Worm (Caenorhabditis elegans) whole organism, young adult: ENCODE data around the gene ZC239.17.

Experiments used
- B0035.1 ChIP-seq: sonication (generic microtip); optimal IDR thresholded peaks from 2 replicates; lab custom pipeline; 2016; ENCODE audit warnings: missing genetic modification characterization, mild to moderate bottlenecking, missing compliant biosample characterization, missing genotype, missing genetic modification reagents
- F23B12.7 ChIP-seq: sonication (generic microtip); optimal IDR thresholded peaks from 2 replicates; lab custom pipeline; 2017; ENCODE audit warnings: missing genetic modification characterization, mild to moderate bottlenecking, missing compliant biosample characterization, antibody characterized with exemption, moderate library complexity; ENCODE audit not compliant: insufficient read depth
- F33H1.4 ChIP-seq: fragments of 200-800 bp; sonication (Bioruptor generic); IDR thresholded peaks from 2 replicates; pipeline ENCODE4 v1.3.6; 2022; ENCODE audit warnings: missing genetic modification reagents, missing genetic modification characterization, missing compliant biosample characterization
- F37B4.10 ChIP-seq: fragments of 200-800 bp; sonication (Bioruptor generic); IDR thresholded peaks from 2 replicates; pipeline ENCODE4 v1.3.6; 2022; ENCODE audit warnings: missing genetic modification characterization, missing compliant biosample characterization
- F39B2.1 ChIP-seq: fragments of 200-800 bp; sonication (Bioruptor generic); IDR thresholded peaks from 2 replicates; pipeline ENCODE4 v1.3.6; 2022; ENCODE audit warnings: missing genetic modification reagents, missing genetic modification characterization, missing compliant biosample characterization
- F52B5.7 ChIP-seq: sonication (generic microtip); optimal IDR thresholded peaks from 2 replicates; lab custom pipeline; 2016; ENCODE audit warnings: mild to moderate bottlenecking, missing genetic modification characterization, missing compliant biosample characterization
- F55B11.4 ChIP-seq: sonication (generic microtip); optimal IDR thresholded peaks from 2 replicates; lab custom pipeline; 2016; ENCODE audit warnings: missing compliant biosample characterization, missing genetic modification characterization, borderline replicate concordance; ENCODE audit not compliant: insufficient read depth
- F57C9.4 ChIP-seq: sonication (generic microtip); optimal IDR thresholded peaks from 2 replicates; lab custom pipeline; 2017; ENCODE audit warnings: mild to moderate bottlenecking, missing genetic modification characterization, missing compliant biosample characterization
- K12H6.12 ChIP-seq: fragments of 200-800 bp; sonication (Bioruptor generic); optimal IDR thresholded peaks from 2 replicates; lab custom pipeline; 2018; ENCODE audit warnings: mild to moderate bottlenecking, missing genetic modification characterization, missing compliant biosample characterization
- T07F8.4 ChIP-seq: sonication (generic microtip); optimal IDR thresholded peaks from 2 replicates; lab custom pipeline; 2016; ENCODE audit warnings: mild to moderate bottlenecking, missing genetic modification characterization, moderate library complexity, missing compliant biosample characterization
- T26A5.8 ChIP-seq: sonication (generic microtip); optimal IDR thresholded peaks from 2 replicates; lab custom pipeline; 2016; ENCODE audit warnings: missing genetic modification characterization, missing compliant biosample characterization
- Y53F4B.3 ChIP-seq: fragments of 200-800 bp; sonication (Bioruptor generic); IDR thresholded peaks from 2 replicates; pipeline ENCODE4 v1.3.6; 2022; ENCODE audit warnings: missing genetic modification reagents, missing genetic modification characterization, missing compliant biosample characterization
- attf-6 ChIP-seq: fragments of 200-800 bp; sonication (Bioruptor generic); IDR thresholded peaks from 2 replicates; pipeline ENCODE4 v1.3.6; 2022; ENCODE audit warnings: missing genetic modification reagents, missing genetic modification characterization, missing compliant biosample characterization
- bed-1 ChIP-seq: fragments of 200-800 bp; sonication (Bioruptor generic); IDR thresholded peaks from 2 replicates; pipeline ENCODE4 v1.3.6; 2022; ENCODE audit warnings: missing genetic modification reagents, missing genetic modification characterization, missing compliant biosample characterization
- cebp-2 ChIP-seq: fragments of 200-800 bp; sonication (Bioruptor generic); IDR thresholded peaks from 2 replicates; pipeline ENCODE4 v1.3.6; 2022; ENCODE audit warnings: missing genetic modification characterization, missing compliant biosample characterization
- ceh-79 ChIP-seq: sonication (generic microtip); optimal IDR thresholded peaks from 2 replicates; lab custom pipeline; 2017; ENCODE audit warnings: mild to moderate bottlenecking, missing genetic modification characterization, missing compliant biosample characterization
- ceh-91 ChIP-seq: fragments of 200-800 bp; sonication (Bioruptor generic); IDR thresholded peaks from 2 replicates; pipeline ENCODE4 v1.3.6; 2022; ENCODE audit warnings: missing genetic modification reagents, missing genetic modification characterization, missing compliant biosample characterization
- die-1 ChIP-seq: sonication (generic microtip); optimal IDR thresholded peaks from 2 replicates; lab custom pipeline; 2016; ENCODE audit warnings: missing genotype, mild to moderate bottlenecking, missing genetic modification characterization, missing compliant biosample characterization
- ekl-4 ChIP-seq: fragments of 200-800 bp; sonication (Bioruptor generic); IDR thresholded peaks from 2 replicates; pipeline ENCODE4 v1.3.6; 2022; ENCODE audit warnings: missing genetic modification reagents, missing genetic modification characterization, missing compliant biosample characterization
- ets-4 ChIP-seq: fragments of 200-800 bp; sonication (Bioruptor generic); optimal IDR thresholded peaks from 2 replicates; lab custom pipeline; 2018; ENCODE audit warnings: mild to moderate bottlenecking, missing genetic modification characterization, missing compliant biosample characterization
- gei-17 ChIP-seq: fragments of 200-800 bp; sonication (Bioruptor generic); optimal IDR thresholded peaks from 2 replicates; lab custom pipeline; 2018; ENCODE audit warnings: mild to moderate bottlenecking, missing genetic modification characterization, missing compliant biosample characterization
- hmg-20 ChIP-seq: fragments of 200-800 bp; sonication (Bioruptor generic); IDR thresholded peaks from 2 replicates; pipeline ENCODE4 v1.3.6; 2022; ENCODE audit warnings: missing genetic modification reagents, missing genetic modification characterization, missing compliant biosample characterization
- hrde-1 ChIP-seq: sonication (generic microtip); optimal IDR thresholded peaks from 2 replicates; lab custom pipeline; 2016; ENCODE audit warnings: missing genetic modification characterization, mild to moderate bottlenecking, missing compliant biosample characterization, moderate library complexity, missing genotype, missing genetic modification reagents, borderline replicate concordance
- lag-1 ChIP-seq: fragments of 200-800 bp; sonication (Bioruptor generic); IDR thresholded peaks from 2 replicates; pipeline ENCODE4 v1.3.6; 2022; ENCODE audit warnings: missing genetic modification reagents, missing genetic modification characterization, missing compliant biosample characterization
- lin-35 ChIP-seq, 3 experiments: fragments of 150-350 bp in 2 of 3; sonication (generic microtip) in 1 of 3; optimal IDR thresholded peaks; 2 replicates each; lab custom pipeline; 2014 to 2018; ENCODE audit warnings: missing biosample characterization in 3 of 3, missing genetic modification characterization in 3 of 3, missing genetic modification reagents in 3 of 3
- lsy-27 ChIP-seq: sonication (generic microtip); optimal IDR thresholded peaks from 2 replicates; lab custom pipeline; 2017; ENCODE audit warnings: missing genetic modification characterization, mild to moderate bottlenecking, missing compliant biosample characterization, antibody characterized with exemption, missing genotype, borderline replicate concordance; ENCODE audit not compliant: insufficient read depth
- madf-3 ChIP-seq: fragments of 200-800 bp; sonication (Bioruptor generic); IDR thresholded peaks from 2 replicates; pipeline ENCODE4 v1.3.6; 2022; ENCODE audit warnings: missing genetic modification reagents, missing genetic modification characterization, missing compliant biosample characterization
- mel-28 ChIP-seq: sonication (generic microtip); optimal IDR thresholded peaks from 2 replicates; lab custom pipeline; 2016; ENCODE audit warnings: borderline replicate concordance, mild to moderate bottlenecking, missing genetic modification characterization, missing compliant biosample characterization
- mxl-1 ChIP-seq: sonication (generic microtip); optimal IDR thresholded peaks from 2 replicates; lab custom pipeline; 2016; ENCODE audit warnings: missing genetic modification characterization, missing compliant biosample characterization
- nfya-2 ChIP-seq: fragments of 200-800 bp; sonication (Bioruptor generic); IDR thresholded peaks from 2 replicates; pipeline ENCODE4 v1.3.6; 2022; ENCODE audit warnings: missing genetic modification reagents, missing genetic modification characterization, missing compliant biosample characterization
- nhr-120 ChIP-seq: fragments of 200-800 bp; sonication (Bioruptor generic); IDR thresholded peaks from 2 replicates; pipeline ENCODE4 v1.3.6; 2022; ENCODE audit warnings: missing genetic modification characterization, missing compliant biosample characterization
- nhr-90 ChIP-seq: sonication (generic microtip); optimal IDR thresholded peaks from 2 replicates; lab custom pipeline; 2016; ENCODE audit warnings: missing genotype, mild to moderate bottlenecking, missing genetic modification characterization, missing compliant biosample characterization
- pbrm-1 ChIP-seq: fragments of 200-800 bp; sonication (Bioruptor generic); IDR thresholded peaks from 2 replicates; pipeline ENCODE4 v1.3.6; 2022; ENCODE audit warnings: missing genetic modification reagents, missing genetic modification characterization, missing compliant biosample characterization
- snpc-1.1 ChIP-seq: sonication (generic microtip); optimal IDR thresholded peaks from 2 replicates; lab custom pipeline; 2017; ENCODE audit warnings: missing genetic modification characterization, mild to moderate bottlenecking, missing compliant biosample characterization, antibody characterized with exemption, moderate library complexity, missing genotype, missing genetic modification reagents; ENCODE audit not compliant: insufficient read depth
- snpc-3.4 ChIP-seq: sonication (generic microtip); optimal IDR thresholded peaks from 2 replicates; lab custom pipeline; 2017; ENCODE audit warnings: missing genetic modification characterization, mild to moderate bottlenecking, missing compliant biosample characterization, antibody characterized with exemption, moderate library complexity, missing genotype, missing genetic modification reagents
- snpc-4 ChIP-seq, 5 experiments: fragments of 150-350 bp in 1 of 5; sonication (generic microtip) in 4 of 5; optimal IDR thresholded peaks; 2 replicates each; lab custom pipeline; 2014 to 2018; ENCODE audit warnings: missing genetic modification characterization in 5 of 5, missing biosample characterization in 3 of 5, antibody characterized with exemption in 2 of 5, mild to moderate bottlenecking in 2 of 5, missing compliant biosample characterization in 2 of 5, missing genotype in 2 of 5, moderate library complexity in 2 of 5, missing genetic modification reagents in 1 of 5
- tbp1 ChIP-seq: fragments of 200-800 bp; sonication (Bioruptor generic); optimal IDR thresholded peaks from 2 replicates; lab custom pipeline; 2018; ENCODE audit warnings: mild to moderate bottlenecking, missing genetic modification characterization, missing compliant biosample characterization
- tbx-9 ChIP-seq: sonication (generic microtip); optimal IDR thresholded peaks from 2 replicates; lab custom pipeline; 2016; ENCODE audit warnings: borderline replicate concordance, missing genetic modification characterization, inconsistent platforms, missing compliant biosample characterization
- unc-130 ChIP-seq: sonication (generic microtip); optimal IDR thresholded peaks from 2 replicates; lab custom pipeline; 2016; ENCODE audit warnings: missing genetic modification reagents, missing genetic modification characterization, missing compliant biosample characterization
- unc-62 ChIP-seq: fragments of 150-350 bp; optimal IDR thresholded peaks from 2 replicates; lab custom pipeline; 2014; ENCODE audit warnings: missing biosample characterization, missing genetic modification reagents, missing genetic modification characterization
- xnd-1 ChIP-seq: sonication (generic microtip); optimal IDR thresholded peaks from 2 replicates; lab custom pipeline; 2016; ENCODE audit warnings: missing genotype, missing genetic modification reagents, missing genetic modification characterization, missing compliant biosample characterization
- ztf-22 ChIP-seq: fragments of 200-800 bp; sonication (Bioruptor generic); optimal IDR thresholded peaks from 2 replicates; lab custom pipeline; 2018; ENCODE audit warnings: mild to moderate bottlenecking, missing genetic modification characterization, moderate library complexity, missing compliant biosample characterization
- ztf-26 ChIP-seq: sonication (generic microtip); optimal IDR thresholded peaks from 2 replicates; lab custom pipeline; 2017; ENCODE audit warnings: missing genetic modification characterization, missing compliant biosample characterization
- ztf-3 ChIP-seq: fragments of 200-800 bp; sonication (Bioruptor generic); optimal IDR thresholded peaks from 2 replicates; lab custom pipeline; 2018; ENCODE audit warnings: mild to moderate bottlenecking, missing genetic modification characterization, missing compliant biosample characterization

ZC239.17 gene

DNA sequence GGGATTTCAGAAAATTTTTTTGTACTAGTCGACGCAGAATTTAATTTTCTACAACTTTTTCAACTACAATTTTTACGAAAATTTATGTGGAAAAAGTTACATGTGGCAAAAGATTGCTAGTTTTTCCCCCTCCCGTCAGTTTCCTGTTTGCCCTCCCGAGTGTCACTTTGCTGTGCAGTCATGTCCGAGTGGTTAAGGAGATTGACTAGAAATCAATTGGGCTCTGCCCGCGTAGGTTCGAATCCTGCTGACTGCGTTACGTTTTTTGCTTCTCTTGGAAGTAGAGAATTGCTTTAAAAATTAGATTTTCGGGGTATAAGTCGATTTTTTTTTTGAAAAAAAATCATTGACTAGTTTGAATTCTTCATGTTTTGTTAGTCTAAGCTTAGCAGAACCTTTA is 42.1 kb upstream of the ZC239.17 start (continued):
- no peak for TF ChIP-seq F57C9.4 (tag; lab: Kevin White, UChicago)
- TF ChIP-seq bed-1 (GFP tag; lab: Robert Waterston, UW) = no peak
- no peak for TF ChIP-seq ceh-79
- TF ChIP-seq F39B2.1 = no peak
- no peak for TF ChIP-seq nhr-120 (GFP tag; lab: Robert Waterston, UW)
- TF ChIP-seq lin-35 (GFP tag; optimal IDR thresholded peaks at IDR 0.05; lab: Kevin White, UChicago) = no peak
- TF ChIP-seq Y53F4B.3 (GFP tag; lab: Robert Waterston, UW) = no peak
- TF ChIP-seq unc-130 (GFP tag; lab: Kevin White, UChicago) = no peak
- no peak for TF ChIP-seq B0035.1 (tag; lab: Kevin White, UChicago)
- TF ChIP-seq F33H1.4 (GFP tag; lab: Robert Waterston, UW) = no peak
- TF ChIP-seq T07F8.4 (tag; lab: Kevin White, UChicago) = no peak
- no peak for TF ChIP-seq ztf-3 (GFP tag; lab: Kevin White, UChicago)
- TF ChIP-seq F37B4.10 = no peak
- no peak for TF ChIP-seq F55B11.4 (tag; lab: Kevin White, UChicago)
- TF ChIP-seq madf-3 = no peak
- no peak for TF ChIP-seq T26A5.8
- TF ChIP-seq attf-6 (GFP tag; lab: Robert Waterston, UW) = no peak
- TF ChIP-seq nhr-90 (tag; lab: Kevin White, UChicago) = no peak
- TF ChIP-seq unc-62 (GFP tag; lab: Kevin White, UChicago) = no peak
- TF ChIP-seq F23B12.7 (tag; lab: Kevin White, UChicago) = no peak
- no peak for TF ChIP-seq ztf-22 (GFP tag; lab: Kevin White, UChicago)
- TF ChIP-seq snpc-1.1 = no peak
- no peak for TF ChIP-seq nfya-2 (GFP tag; lab: Robert Waterston, UW)
- no peak for TF ChIP-seq snpc-3.4 (tag; lab: Kevin White, UChicago)
- TF ChIP-seq K12H6.12 (tag; lab: Kevin White, UChicago) = no peak
- TF ChIP-seq die-1 (tag; lab: Kevin White, UChicago) = peak; percentile 47
- peak; percentile 95 for TF ChIP-seq tbp1 (GFP tag; lab: Kevin White, UChicago)
- no peak for TF ChIP-seq pbrm-1 (GFP tag; lab: Robert Waterston, UW)
- TF ChIP-seq ceh-91 (GFP tag; lab: Robert Waterston, UW) = no peak
- no peak for TF ChIP-seq snpc-4 (GFP tag; optimal IDR thresholded peaks at IDR 0.05; lab: Kevin White, UChicago)
- TF ChIP-seq snpc-4 (tag; optimal IDR thresholded peaks at IDR 0.05; lab: Kevin White, UChicago) = peak in 1 of 4 experiments; percentile 37
- no peak for TF ChIP-seq ztf-26 (tag; lab: Kevin White, UChicago)
- TF ChIP-seq tbx-9 = no peak
- TF ChIP-seq F52B5.7 (tag; lab: Kevin White, UChicago) = no peak
- TF ChIP-seq ekl-4 (GFP tag; lab: Robert Waterston, UW) = no peak
- no peak for TF ChIP-seq lsy-27 (tag; lab: Kevin White, UChicago)
- no peak for TF ChIP-seq mel-28
- TF ChIP-seq lag-1 (GFP tag; lab: Robert Waterston, UW) = no peak
- TF ChIP-seq hrde-1 (tag; lab: Kevin White, UChicago) = no peak
- no peak for TF ChIP-seq cebp-2 (GFP tag; lab: Robert Waterston, UW)
- no peak for TF ChIP-seq xnd-1 (tag; lab: Kevin White, UChicago)
- TF ChIP-seq ets-4 = no peak
- TF ChIP-seq hmg-20 = no peak
- no peak for TF ChIP-seq gei-17 (GFP tag; lab: Kevin White, UChicago)
- TF ChIP-seq mxl-1 (tag; lab: Kevin White, UChicago) = no peak
